ENCODE assay signal across 1 fruit fly cellular context in genomic region chr2L:3037153-3037579, dm6.
TF ChIP-seq lines count a peak whose summit lies in the region.

Gene CG17260, plus strand, starts transcription at chr2L:3037230.
Gene SerRS, minus strand, starts transcription at chr2L:3037403.

TF ChIP-seq in whole organism, embryonic, 481 proteins besides CTCF, POLR2A, EP300 and RAD21 (continued from another document and continues in another):
- peak; percentile 86 for TF ChIP-seq ara (GFP tag; IDR thresholded peaks at IDR 0.05; lab: Robert Waterston, UW)
- TF ChIP-seq Tbp (GFP tag; optimal IDR thresholded peaks at IDR 0.05; lab: Kevin White, UChicago) = no peak
- no peak for TF ChIP-seq Hr78 (GFP tag; optimal IDR thresholded peaks at IDR 0.05; lab: Kevin White, UChicago)
- peak; percentile 84 for TF ChIP-seq CG12299 (tag; optimal IDR thresholded peaks at IDR 0.05; lab: Kevin White, UChicago)
- TF ChIP-seq Sox100B (GFP tag; optimal IDR thresholded peaks at IDR 0.05; lab: Kevin White, UChicago) = no peak
- peak; percentile 43 for TF ChIP-seq CG12071 (GFP tag; optimal IDR thresholded peaks at IDR 0.05; lab: Kevin White, UChicago)
- peak; percentile 86 for TF ChIP-seq CG2889 (GFP tag; IDR thresholded peaks at IDR 0.05; lab: Robert Waterston, UW)
- TF ChIP-seq CG6654 (GFP tag; optimal IDR thresholded peaks at IDR 0.05; lab: Kevin White, UChicago) = peak; percentile 65
- peak; percentile 100 for TF ChIP-seq Ets65A (GFP tag; lab: Kevin White, UChicago)
- TF ChIP-seq CG6689 (GFP tag; IDR thresholded peaks at IDR 0.05; lab: Robert Waterston, UW) = peak; percentile 94
- peak; percentile 94 for TF ChIP-seq CG10654 (GFP tag; optimal IDR thresholded peaks at IDR 0.05; lab: Kevin White, UChicago)
- TF ChIP-seq CG7271 (tag; optimal IDR thresholded peaks at IDR 0.05; lab: Kevin White, UChicago) = peak; percentile 75
- TF ChIP-seq CG4820 (GFP tag; optimal IDR thresholded peaks at IDR 0.05; lab: Kevin White, UChicago) = peak; percentile 88
- TF ChIP-seq dan (GFP tag; IDR thresholded peaks at IDR 0.05; lab: Robert Waterston, UW) = peak; percentile 86
- TF ChIP-seq zen (tag; optimal IDR thresholded peaks at IDR 0.05; lab: Kevin White, UChicago) = peak; percentile 89
- TF ChIP-seq sisA (GFP tag; IDR thresholded peaks at IDR 0.05; lab: Robert Waterston, UW) = peak; percentile 94
- peak; percentile 70 for TF ChIP-seq jing (GFP tag; optimal IDR thresholded peaks at IDR 0.05; lab: Kevin White, UChicago)
- peak; percentile 36; the same call in 1 of the 2 replicates for TF ChIP-seq chm (GFP tag; IDR thresholded peaks at IDR 0.05; lab: Robert Waterston, UW)
- no peak for TF ChIP-seq Doc3 (GFP tag; IDR thresholded peaks at IDR 0.05; lab: Robert Waterston, UW; ENCODE audit: partially characterized antibody)
- peak; percentile 92 for TF ChIP-seq fd3F (GFP tag; optimal IDR thresholded peaks at IDR 0.05; lab: Kevin White, UChicago)
- peak; percentile 88 for TF ChIP-seq rib (GFP tag; IDR thresholded peaks at IDR 0.05; lab: Robert Waterston, UW)
- peak; percentile 87 for TF ChIP-seq CG15601 (tag; optimal IDR thresholded peaks at IDR 0.05; lab: Kevin White, UChicago)
- TF ChIP-seq dm (GFP tag; optimal IDR thresholded peaks at IDR 0.05; lab: Kevin White, UChicago) = peak; percentile 94
- TF ChIP-seq otp (GFP tag; IDR thresholded peaks at IDR 0.05; lab: Robert Waterston, UW) = peak; percentile 68; the same call in 1 of the 3 replicates
- TF ChIP-seq bab2 (GFP tag; optimal IDR thresholded peaks at IDR 0.05; lab: Kevin White, UChicago) = peak; percentile 94
- TF ChIP-seq jigr1 (GFP tag; IDR thresholded peaks at IDR 0.05; lab: Robert Waterston, UW) = peak; percentile 85; the same call in 2 of the 3 replicates
- peak; percentile 81 for TF ChIP-seq CG1603 (tag; optimal IDR thresholded peaks at IDR 0.05; lab: Kevin White, UChicago)
- TF ChIP-seq pfk (GFP tag; optimal IDR thresholded peaks at IDR 0.05; lab: Kevin White, UChicago) = peak; percentile 29
- TF ChIP-seq CG13296 (GFP tag; optimal IDR thresholded peaks at IDR 0.05; lab: Kevin White, UChicago) = peak; percentile 90
- TF ChIP-seq CG10565 (GFP tag; optimal IDR thresholded peaks at IDR 0.05; lab: Kevin White, UChicago) = peak; percentile 57
- TF ChIP-seq psq (GFP tag; optimal IDR thresholded peaks at IDR 0.05; lab: Kevin White, UChicago) = peak; percentile 90
- TF ChIP-seq CG15479 (GFP tag; optimal IDR thresholded peaks at IDR 0.05; lab: Kevin White, UChicago) = no peak
- peak; percentile 84 for TF ChIP-seq ERR (GFP tag; optimal IDR thresholded peaks at IDR 0.05; lab: Kevin White, UChicago)
- TF ChIP-seq CG8944 (GFP tag; optimal IDR thresholded peaks at IDR 0.05; lab: Kevin White, UChicago) = peak; percentile 92
- peak; percentile 94 for TF ChIP-seq CG32532 (GFP tag; IDR thresholded peaks at IDR 0.05; lab: Robert Waterston, UW)
- no peak for TF ChIP-seq bigmax (GFP tag; optimal IDR thresholded peaks at IDR 0.05; lab: Kevin White, UChicago)
- TF ChIP-seq CG31224 (GFP tag; IDR thresholded peaks at IDR 0.05; lab: Robert Waterston, UW) = peak; percentile 89
- peak; percentile 90 for TF ChIP-seq Oli (tag; optimal IDR thresholded peaks at IDR 0.05; lab: Kevin White, UChicago)
- TF ChIP-seq ac (GFP tag; optimal IDR thresholded peaks at IDR 0.05; lab: Kevin White, UChicago) = peak; percentile 37
- no peak for TF ChIP-seq Bgb (GFP tag; IDR thresholded peaks at IDR 0.05; lab: Robert Waterston, UW; ENCODE audit: partially characterized antibody)
- peak; percentile 94 for TF ChIP-seq CG9215 (GFP tag; IDR thresholded peaks at IDR 0.05; lab: Robert Waterston, UW)
- no peak for TF ChIP-seq tio (GFP tag; optimal IDR thresholded peaks at IDR 0.05; lab: Kevin White, UChicago)
- no peak for TF ChIP-seq Asciz (GFP tag; optimal IDR thresholded peaks at IDR 0.05; lab: Kevin White, UChicago)
- TF ChIP-seq Vsx1 (GFP tag; optimal IDR thresholded peaks at IDR 0.05; lab: Kevin White, UChicago) = no peak
- TF ChIP-seq seq (GFP tag; IDR thresholded peaks at IDR 0.05; lab: Robert Waterston, UW) = peak; percentile 81; the same call in 1 of the 2 replicates
- TF ChIP-seq Rx (GFP tag; IDR thresholded peaks at IDR 0.05; lab: Robert Waterston, UW) = peak; percentile 85
- TF ChIP-seq Sry-δ (GFP tag; optimal IDR thresholded peaks at IDR 0.05; lab: Kevin White, UChicago) = peak; percentile 66
- TF ChIP-seq CG10959 (GFP tag; IDR thresholded peaks at IDR 0.05; lab: Robert Waterston, UW) = peak; percentile 43
- TF ChIP-seq CG3838 (GFP tag; optimal IDR thresholded peaks at IDR 0.05; lab: Kevin White, UChicago) = peak; percentile 73
- peak; percentile 89 to 94 for TF ChIP-seq chif (GFP tag; optimal IDR thresholded peaks at IDR 0.05; lab: Kevin White, UChicago)
- TF ChIP-seq Fer2 (tag; optimal IDR thresholded peaks at IDR 0.05; lab: Kevin White, UChicago) = peak; percentile 90
- TF ChIP-seq crol (GFP tag; IDR thresholded peaks at IDR 0.05; lab: Robert Waterston, UW) = no peak; the same call in 1 of the 2 replicates
- TF ChIP-seq CG34376 (GFP tag; optimal IDR thresholded peaks at IDR 0.05; lab: Kevin White, UChicago) = peak; percentile 90
- no peak for TF ChIP-seq mld (GFP tag; IDR thresholded peaks at IDR 0.05; lab: Robert Waterston, UW; ENCODE audit: partially characterized antibody)
- TF ChIP-seq BEAF-32 (GFP tag; optimal IDR thresholded peaks at IDR 0.05; lab: Kevin White, UChicago) = peak; percentile 70
- TF ChIP-seq tll (GFP tag; optimal IDR thresholded peaks at IDR 0.05; lab: Kevin White, UChicago) = peak; percentile 34 to 49
- peak; percentile 78 for TF ChIP-seq ATbp (GFP tag; optimal IDR thresholded peaks at IDR 0.05; lab: Kevin White, UChicago)
- peak; percentile 96 for TF ChIP-seq CG32772 (GFP tag; IDR thresholded peaks at IDR 0.05; lab: Robert Waterston, UW)
- peak; percentile 94 for TF ChIP-seq unpg (GFP tag; optimal IDR thresholded peaks at IDR 0.05; lab: Kevin White, UChicago)
- peak; percentile 93 for TF ChIP-seq Bteb2 (GFP tag; optimal IDR thresholded peaks at IDR 0.05; lab: Kevin White, UChicago)
- TF ChIP-seq CG18619 (GFP tag; optimal IDR thresholded peaks at IDR 0.05; lab: Kevin White, UChicago) = peak; percentile 89
- TF ChIP-seq bbx (GFP tag; IDR thresholded peaks at IDR 0.05; lab: Robert Waterston, UW; ENCODE audit: partially characterized antibody) = no peak
- TF ChIP-seq CG7928 (GFP tag; optimal IDR thresholded peaks at IDR 0.05; lab: Kevin White, UChicago) = peak; percentile 66
- TF ChIP-seq CG12659 (GFP tag; optimal IDR thresholded peaks at IDR 0.05; lab: Kevin White, UChicago) = peak; percentile 93
- TF ChIP-seq al (GFP tag; IDR thresholded peaks at IDR 0.05; lab: Robert Waterston, UW) = peak; percentile 95
- peak; percentile 96 for TF ChIP-seq esg (GFP tag; conservative IDR thresholded peaks at IDR 0.05; lab: Robert Waterston, UW)
- peak; percentile 89 for TF ChIP-seq Bdp1 (GFP tag; optimal IDR thresholded peaks at IDR 0.05; lab: Kevin White, UChicago)
- TF ChIP-seq CG17568 (GFP tag; optimal IDR thresholded peaks at IDR 0.05; lab: Kevin White, UChicago) = no peak
- peak; percentile 77 for TF ChIP-seq CG43689 (GFP tag; IDR thresholded peaks at IDR 0.05; lab: Robert Waterston, UW)
- peak; percentile 98 for TF ChIP-seq CG30403 (GFP tag; optimal IDR thresholded peaks at IDR 0.05; lab: Kevin White, UChicago)
- peak; percentile 91 for TF ChIP-seq Atf6 (GFP tag; IDR thresholded peaks at IDR 0.05; lab: Robert Waterston, UW)
- peak; percentile 87 for TF ChIP-seq CG9437 (GFP tag; optimal IDR thresholded peaks at IDR 0.05; lab: Kevin White, UChicago)
- TF ChIP-seq CG6813 (GFP tag; optimal IDR thresholded peaks at IDR 0.05; lab: Kevin White, UChicago) = peak; percentile 60
- TF ChIP-seq CG8388 (GFP tag; optimal IDR thresholded peaks at IDR 0.05; lab: Kevin White, UChicago) = peak; percentile 89
- TF ChIP-seq gsb-n (tag; optimal IDR thresholded peaks at IDR 0.05; lab: Kevin White, UChicago) = no peak
- TF ChIP-seq H15 (GFP tag; IDR thresholded peaks at IDR 0.05; lab: Robert Waterston, UW) = peak; percentile 86
- TF ChIP-seq ato (GFP tag; IDR thresholded peaks at IDR 0.05; lab: Robert Waterston, UW; ENCODE audit: partially characterized antibody) = no peak
- no peak for TF ChIP-seq CG7963 (GFP tag; IDR thresholded peaks at IDR 0.05; lab: Robert Waterston, UW; ENCODE audit: partially characterized antibody)
- peak; percentile 68 for TF ChIP-seq repo (GFP tag; optimal IDR thresholded peaks at IDR 0.05; lab: Kevin White, UChicago)
- TF ChIP-seq vvl (GFP tag; IDR thresholded peaks at IDR 0.05; lab: Robert Waterston, UW) = peak; percentile 95
- peak; percentile 60 to 89 for TF ChIP-seq bsh (GFP tag; optimal IDR thresholded peaks at IDR 0.05; lab: Kevin White, UChicago)
- no peak for TF ChIP-seq Lhr (GFP tag; optimal IDR thresholded peaks at IDR 0.05; lab: Kevin White, UChicago)
- peak; percentile 95 for TF ChIP-seq CG34422 (GFP tag; IDR thresholded peaks at IDR 0.05; lab: Robert Waterston, UW)
- TF ChIP-seq Dek (tag; optimal IDR thresholded peaks at IDR 0.05; lab: Kevin White, UChicago) = peak; percentile 91
- TF ChIP-seq lbe (GFP tag; optimal IDR thresholded peaks at IDR 0.05; lab: Kevin White, UChicago) = peak; percentile 93
- TF ChIP-seq gsb (GFP tag; IDR thresholded peaks at IDR 0.05; lab: Robert Waterston, UW) = peak; percentile 73
- TF ChIP-seq vnd (GFP tag; IDR thresholded peaks at IDR 0.05; lab: Robert Waterston, UW; ENCODE audit: partially characterized antibody) = peak; percentile 46; the same call in 1 of the 3 replicates
- TF ChIP-seq pan (optimal IDR thresholded peaks at IDR 0.05; lab: Kevin White, UChicago) = no peak
- TF ChIP-seq pan (GFP tag; optimal IDR thresholded peaks at IDR 0.05 in 1 of 2, IDR thresholded peaks at IDR 0.05 in 1 of 2) = peak in 1 of 2 experiments; percentile 94
- peak; percentile 96 for TF ChIP-seq pnt (GFP tag; optimal IDR thresholded peaks at IDR 0.05; lab: Kevin White, UChicago)
- peak; percentile 98 for TF ChIP-seq Med (GFP tag; lab: Kevin White, UChicago)
- TF ChIP-seq CG4617 (GFP tag; optimal IDR thresholded peaks at IDR 0.05; lab: Kevin White, UChicago; ENCODE audit: borderline replicate concordance) = peak; percentile 93
- peak; percentile 89 for TF ChIP-seq Atf3 (GFP tag; optimal IDR thresholded peaks at IDR 0.05; lab: Kevin White, UChicago)
- TF ChIP-seq CG18599 (GFP tag; optimal IDR thresholded peaks at IDR 0.05; lab: Kevin White, UChicago) = peak; percentile 93
- peak; percentile 91 for TF ChIP-seq CG11093 (GFP tag; IDR thresholded peaks at IDR 0.05; lab: Robert Waterston, UW)
- TF ChIP-seq Nf-YC (tag; optimal IDR thresholded peaks at IDR 0.05; lab: Kevin White, UChicago) = peak; percentile 86
- TF ChIP-seq CG4730 (GFP tag; IDR thresholded peaks at IDR 0.05; lab: Robert Waterston, UW) = peak; percentile 91
- peak; percentile 74 for TF ChIP-seq CG17186 (GFP tag; optimal IDR thresholded peaks at IDR 0.05; lab: Kevin White, UChicago)
- TF ChIP-seq CG14667 (GFP tag; IDR thresholded peaks at IDR 0.05; lab: Robert Waterston, UW) = peak; percentile 94
- peak; percentile 89 for TF ChIP-seq CG3281 (GFP tag; optimal IDR thresholded peaks at IDR 0.05; lab: Kevin White, UChicago)
- peak; percentile 83; the same call in 1 of the 3 replicates for TF ChIP-seq so (GFP tag; IDR thresholded peaks at IDR 0.05; lab: Robert Waterston, UW)
- peak; percentile 82 for TF ChIP-seq Taf1 (GFP tag; IDR thresholded peaks at IDR 0.05; lab: Robert Waterston, UW)
- peak; percentile 76 for TF ChIP-seq mirr (GFP tag; optimal IDR thresholded peaks at IDR 0.05; lab: Kevin White, UChicago)
- peak; percentile 69 for TF ChIP-seq Sin3A (optimal IDR thresholded peaks at IDR 0.05; lab: Kevin White, UChicago)
- TF ChIP-seq C15 (GFP tag; IDR thresholded peaks at IDR 0.05; lab: Robert Waterston, UW) = peak; percentile 79; the same call in 2 of the 3 replicates
- TF ChIP-seq CG15696 (tag; optimal IDR thresholded peaks at IDR 0.05; lab: Kevin White, UChicago) = peak; percentile 85
- TF ChIP-seq Lim3 (GFP tag; IDR thresholded peaks at IDR 0.05; lab: Robert Waterston, UW) = peak; percentile 57; the same call in 1 of the 2 replicates
- no peak for TF ChIP-seq CG14860 (GFP tag; IDR thresholded peaks at IDR 0.05; lab: Robert Waterston, UW; ENCODE audit: partially characterized antibody)
- TF ChIP-seq E2f2 (GFP tag; IDR thresholded peaks at IDR 0.05; lab: Robert Waterston, UW) = peak; percentile 71
- peak; percentile 83 for TF ChIP-seq Drgx (GFP tag; IDR thresholded peaks at IDR 0.05; lab: Robert Waterston, UW)
- TF ChIP-seq CG11504 (tag; optimal IDR thresholded peaks at IDR 0.05; lab: Kevin White, UChicago) = no peak
- peak; percentile 92 for TF ChIP-seq Ssrp (tag; optimal IDR thresholded peaks at IDR 0.05; lab: Kevin White, UChicago)
- peak; percentile 91 for TF ChIP-seq CG10543 (GFP tag; optimal IDR thresholded peaks at IDR 0.05; lab: Kevin White, UChicago)
- TF ChIP-seq H2.0 (GFP tag; IDR thresholded peaks at IDR 0.05; lab: Robert Waterston, UW) = peak; percentile 86
- TF ChIP-seq pita (GFP tag; optimal IDR thresholded peaks at IDR 0.05; lab: Kevin White, UChicago) = no peak
- TF ChIP-seq CG9876 (GFP tag; optimal IDR thresholded peaks at IDR 0.05; lab: Kevin White, UChicago) = peak; percentile 80
- peak; percentile 76 for TF ChIP-seq BtbVII (GFP tag; optimal IDR thresholded peaks at IDR 0.05; lab: Kevin White, UChicago)
- no peak for TF ChIP-seq CG8478 (optimal IDR thresholded peaks at IDR 0.05; lab: Kevin White, UChicago)
- TF ChIP-seq CG11560 (tag; IDR thresholded peaks at IDR 0.05; lab: Robert Waterston, UW) = peak; percentile 86
- TF ChIP-seq MESR4 (GFP tag; optimal IDR thresholded peaks at IDR 0.05; lab: Kevin White, UChicago) = peak; percentile 69
- TF ChIP-seq CG8924 (tag; optimal IDR thresholded peaks at IDR 0.05; lab: Kevin White, UChicago) = peak; percentile 90
- TF ChIP-seq cato (GFP tag; optimal IDR thresholded peaks at IDR 0.05; lab: Kevin White, UChicago; ENCODE audit: borderline replicate concordance) = peak; percentile 86
- TF ChIP-seq NC2β (GFP tag; optimal IDR thresholded peaks at IDR 0.05; lab: Kevin White, UChicago) = peak; percentile 86
- peak; percentile 73 for TF ChIP-seq dimm (GFP tag; IDR thresholded peaks at IDR 0.05; lab: Robert Waterston, UW)
- TF ChIP-seq CG4360 (GFP tag; IDR thresholded peaks at IDR 0.05; lab: Robert Waterston, UW) = no peak
- 0 out of 4 replicates have a peak, but pooled peaks have one; percentile 26 for TF ChIP-seq chinmo (GFP tag; IDR thresholded peaks at IDR 0.05; lab: Robert Waterston, UW; ENCODE audit: partially characterized antibody)
- TF ChIP-seq CG6175 (GFP tag; IDR thresholded peaks at IDR 0.05; lab: Robert Waterston, UW) = peak; percentile 82
- TF ChIP-seq Abd-B (GFP tag; optimal IDR thresholded peaks at IDR 0.05; lab: Kevin White, UChicago) = peak; percentile 92
- peak; percentile 95 for TF ChIP-seq jumu (GFP tag; optimal IDR thresholded peaks at IDR 0.05; lab: Kevin White, UChicago)
- TF ChIP-seq phol (tag; optimal IDR thresholded peaks at IDR 0.05; lab: Kevin White, UChicago) = peak; percentile 96
